Fruit fly (Drosophila melanogaster) whole organism, embryonic: Measurements from ENCODE around the gene cni.

Source experiments
- Blimp-1 ChIP-seq: fragments of 200-800 bp; sonication (Bioruptor generic); optimal IDR thresholded peaks from 3 replicates; lab custom pipeline; 2018; ENCODE audit warnings: missing biosample characterization, missing genetic modification characterization, mild to moderate bottlenecking, moderate library complexity, missing genetic modification reagents
- CG11456 ChIP-seq: fragments of 200-800 bp; sonication (Bioruptor generic); IDR thresholded peaks from 3 replicates; pipeline ENCODE4 v1.3.6; 2022; ENCODE audit warnings: missing biosample characterization, missing genetic modification characterization
- CG12236 ChIP-seq: fragments of 200-800 bp; sonication (Bioruptor generic); optimal IDR thresholded peaks from 2 replicates; lab custom pipeline; 2016; ENCODE audit warnings: missing biosample characterization, missing genetic modification characterization
- CG12942 ChIP-seq: fragments of 200-800 bp; sonication (Bioruptor generic); optimal IDR thresholded peaks from 3 replicates; lab custom pipeline; 2016; ENCODE audit warnings: missing biosample characterization, missing genetic modification characterization
- CG1529 ChIP-seq: fragments of 200-800 bp; sonication (Bioruptor generic); optimal IDR thresholded peaks from 3 replicates; lab custom pipeline; 2018; ENCODE audit warnings: missing biosample characterization, missing genetic modification characterization
- CG17385 ChIP-seq: fragments of 200-800 bp; sonication (Bioruptor generic); optimal IDR thresholded peaks from 3 replicates; lab custom pipeline; 2018; ENCODE audit warnings: missing biosample characterization, mild to moderate bottlenecking, missing genetic modification characterization
- CG18011 ChIP-seq: fragments of 200-800 bp; sonication (Bioruptor generic); optimal IDR thresholded peaks from 2 replicates; lab custom pipeline; 2017; ENCODE audit warnings: missing biosample characterization, missing genetic modification characterization, mild to moderate bottlenecking, moderate library complexity, missing genotype
- CG30431 ChIP-seq: fragments of 200-800 bp; sonication (Bioruptor generic); optimal IDR thresholded peaks from 2 replicates; lab custom pipeline; 2017; ENCODE audit warnings: missing biosample characterization, missing genetic modification characterization
- CG31365 ChIP-seq: fragments of 200-800 bp; sonication (Bioruptor generic); optimal IDR thresholded peaks from 2 replicates; lab custom pipeline; 2018; ENCODE audit warnings: missing biosample characterization, mild to moderate bottlenecking, missing genetic modification characterization
- CG31388 ChIP-seq: fragments of 200-800 bp; sonication (Bioruptor generic); optimal IDR thresholded peaks from 2 replicates; lab custom pipeline; 2016; ENCODE audit warnings: missing biosample characterization, missing genetic modification characterization
- CG34224 ChIP-seq: fragments of 200-800 bp; sonication (Bioruptor generic); IDR thresholded peaks from 3 replicates; pipeline ENCODE4 v1.3.6; 2022; ENCODE audit warnings: missing biosample characterization, missing genetic modification characterization; ENCODE audit not compliant: partially characterized antibody
- CG4707 ChIP-seq: fragments of 200-800 bp; sonication (Bioruptor generic); optimal IDR thresholded peaks from 2 replicates; lab custom pipeline; 2018; ENCODE audit warnings: missing biosample characterization, mild to moderate bottlenecking, missing genetic modification characterization, moderate library complexity
- CG4820 ChIP-seq: fragments of 200-800 bp; sonication (Bioruptor generic); optimal IDR thresholded peaks from 3 replicates; lab custom pipeline; 2016; ENCODE audit warnings: missing biosample characterization, missing genetic modification characterization
- CG5953 ChIP-seq: fragments of 200-800 bp; sonication (Bioruptor generic); IDR thresholded peaks from 2 replicates; pipeline ENCODE4 v1.3.6; 2022; ENCODE audit warnings: missing biosample characterization, missing genetic modification characterization
- CG7745 ChIP-seq: fragments of 200-800 bp; sonication (Bioruptor generic); optimal IDR thresholded peaks from 2 replicates; lab custom pipeline; 2018; ENCODE audit warnings: missing biosample characterization, mild to moderate bottlenecking, missing genetic modification characterization, moderate library complexity
- CG7839 ChIP-seq: fragments of 200-800 bp; sonication (Bioruptor generic); optimal IDR thresholded peaks from 3 replicates; lab custom pipeline; 2018; ENCODE audit warnings: missing biosample characterization, mild to moderate bottlenecking, missing genetic modification characterization, moderate library complexity
- CG7928 ChIP-seq: fragments of 200-800 bp; sonication (Bioruptor generic); optimal IDR thresholded peaks from 2 replicates; lab custom pipeline; 2017; ENCODE audit warnings: missing biosample characterization, mild to moderate bottlenecking, missing genetic modification characterization
- CG8089 ChIP-seq: fragments of 200-800 bp; sonication (Bioruptor generic); optimal IDR thresholded peaks from 3 replicates; lab custom pipeline; 2016; ENCODE audit warnings: missing biosample characterization, missing genetic modification characterization
- CG8359 ChIP-seq: fragments of 200-800 bp; sonication (Bioruptor generic); optimal IDR thresholded peaks from 2 replicates; lab custom pipeline; 2017; ENCODE audit warnings: missing biosample characterization, mild to moderate bottlenecking, missing genetic modification characterization, borderline replicate concordance
- CG8765 ChIP-seq: fragments of 200-800 bp; sonication (Bioruptor generic); IDR thresholded peaks from 2 replicates; pipeline ENCODE4 v1.3.6; 2022; ENCODE audit warnings: missing biosample characterization, missing genetic modification characterization
- Camta ChIP-seq: fragments of 200-800 bp; sonication (Bioruptor generic); optimal IDR thresholded peaks from 2 replicates; lab custom pipeline; 2016; ENCODE audit warnings: missing biosample characterization, missing genetic modification characterization
- Dad ChIP-seq: fragments of 200-800 bp; sonication (Bioruptor generic); optimal IDR thresholded peaks from 3 replicates; lab custom pipeline; 2016; ENCODE audit warnings: missing biosample characterization, missing genetic modification characterization
- Hr39 ChIP-seq: fragments of >200 bp; optimal IDR thresholded peaks from 2 replicates; lab custom pipeline; 2017
- Hsf ChIP-seq: fragments of 200-800 bp; sonication (Bioruptor generic); optimal IDR thresholded peaks from 3 replicates; lab custom pipeline; 2016; ENCODE audit warnings: missing biosample characterization, missing genetic modification characterization
- Mrtf ChIP-seq: fragments of 200-800 bp; sonication (Bioruptor generic); IDR thresholded peaks from 3 replicates; pipeline ENCODE4 v1.3.6; 2022; ENCODE audit warnings: missing biosample characterization, missing genetic modification characterization
- Nf-YA ChIP-seq: fragments of 200-800 bp; sonication (Bioruptor generic); IDR thresholded peaks from 2 replicates; pipeline ENCODE4 v1.3.6; 2022; ENCODE audit warnings: missing biosample characterization, missing genetic modification characterization
- Rx ChIP-seq: fragments of 200-800 bp; sonication (Bioruptor generic); IDR thresholded peaks from 2 replicates; pipeline ENCODE4 v1.3.6; 2022; ENCODE audit warnings: missing biosample characterization, missing genetic modification characterization
- Spps ChIP-seq: fragments of 200-800 bp; sonication (Bioruptor generic); optimal IDR thresholded peaks from 2 replicates; lab custom pipeline; 2018; ENCODE audit warnings: missing biosample characterization, mild to moderate bottlenecking, missing genetic modification characterization
- Sry-δ ChIP-seq: fragments of 200-800 bp; sonication (Bioruptor generic); optimal IDR thresholded peaks from 2 replicates; lab custom pipeline; 2016; ENCODE audit warnings: missing biosample characterization, missing genetic modification characterization
- ab ChIP-seq: fragments of 200-800 bp; sonication (Bioruptor generic); optimal IDR thresholded peaks from 2 replicates; lab custom pipeline; 2016; ENCODE audit warnings: missing biosample characterization, missing genetic modification characterization
- az2 ChIP-seq: fragments of 200-800 bp; sonication (Bioruptor generic); optimal IDR thresholded peaks from 3 replicates; lab custom pipeline; 2016; ENCODE audit warnings: missing biosample characterization, missing genetic modification characterization
- cwo ChIP-seq: fragments of 200-800 bp; sonication (Bioruptor generic); optimal IDR thresholded peaks from 3 replicates; lab custom pipeline; 2017; ENCODE audit warnings: missing biosample characterization, missing genetic modification characterization, mild to moderate bottlenecking, moderate library complexity, missing genetic modification reagents
- danr ChIP-seq: fragments of 200-800 bp; sonication (Bioruptor generic); IDR thresholded peaks from 2 replicates; pipeline ENCODE4 v1.3.6; 2022; ENCODE audit warnings: missing biosample characterization, missing genetic modification characterization
- en ChIP-seq: fragments of 200-800 bp; sonication (Bioruptor generic); optimal IDR thresholded peaks from 2 replicates; lab custom pipeline; 2016; ENCODE audit warnings: missing biosample characterization, missing genetic modification characterization
- fd64A ChIP-seq: fragments of 200-800 bp; sonication (Bioruptor generic); optimal IDR thresholded peaks from 3 replicates; lab custom pipeline; 2018; ENCODE audit warnings: missing biosample characterization, mild to moderate bottlenecking, missing genetic modification characterization
- fu2 ChIP-seq: fragments of 200-800 bp; sonication (Bioruptor generic); optimal IDR thresholded peaks from 2 replicates; lab custom pipeline; 2016; ENCODE audit warnings: missing biosample characterization, missing genetic modification characterization
- grau ChIP-seq: fragments of 200-800 bp; optimal IDR thresholded peaks from 3 replicates; lab custom pipeline; 2019; ENCODE audit warnings: missing biosample characterization, mild to moderate bottlenecking, missing genetic modification characterization, moderate library complexity
- gsb-n ChIP-seq: fragments of 200-800 bp; sonication (Bioruptor generic); optimal IDR thresholded peaks from 3 replicates; lab custom pipeline; 2018; ENCODE audit warnings: missing biosample characterization, mild to moderate bottlenecking, missing genetic modification characterization
- knrl ChIP-seq: fragments of 200-800 bp; sonication (Bioruptor generic); IDR thresholded peaks from 3 replicates; pipeline ENCODE4 v1.3.6; 2022; ENCODE audit warnings: missing biosample characterization, missing genetic modification characterization; ENCODE audit not compliant: partially characterized antibody
- lilli ChIP-seq: fragments of 200-800 bp; sonication (Bioruptor generic); optimal IDR thresholded peaks from 3 replicates; lab custom pipeline; 2016; ENCODE audit warnings: missing biosample characterization, missing genetic modification characterization
- mam ChIP-seq: fragments of 200-800 bp; sonication (Bioruptor generic); optimal IDR thresholded peaks from 3 replicates; lab custom pipeline; 2016; ENCODE audit warnings: missing biosample characterization, missing genetic modification characterization
- onecut ChIP-seq: fragments of 200-800 bp; sonication (Bioruptor generic); IDR thresholded peaks from 2 replicates; pipeline ENCODE4 v1.3.6; 2022; ENCODE audit warnings: missing biosample characterization, missing genetic modification characterization
- org-1 ChIP-seq: fragments of 200-800 bp; sonication (Bioruptor generic); optimal IDR thresholded peaks from 2 replicates; lab custom pipeline; 2017; ENCODE audit warnings: missing biosample characterization, missing genetic modification characterization
- schlank ChIP-seq: fragments of 200-800 bp; sonication (Bioruptor generic); optimal IDR thresholded peaks from 2 replicates; lab custom pipeline; 2018; ENCODE audit warnings: missing biosample characterization, mild to moderate bottlenecking, missing genetic modification characterization
- so ChIP-seq: fragments of 200-800 bp; sonication (Bioruptor generic); IDR thresholded peaks from 3 replicates; pipeline ENCODE4 v1.3.6; 2022; ENCODE audit warnings: missing biosample characterization, missing genetic modification characterization
- sob ChIP-seq: fragments of 200-800 bp; sonication (Bioruptor generic); IDR thresholded peaks from 2 replicates; pipeline ENCODE4 v1.3.6; 2022; ENCODE audit warnings: missing biosample characterization, missing genetic modification characterization
- trh ChIP-seq: fragments of 200-800 bp; sonication (Bioruptor generic); optimal IDR thresholded peaks from 2 replicates; lab custom pipeline; 2016; ENCODE audit warnings: missing biosample characterization, missing genetic modification characterization
- ttk ChIP-seq: fragments of 200-800 bp; sonication (Bioruptor generic); IDR thresholded peaks from 2 replicates; pipeline ENCODE4 v2.1.2; 2022; ENCODE audit warnings: missing biosample characterization, missing genetic modification characterization
- wdn ChIP-seq: fragments of 200-800 bp; sonication (Bioruptor generic); IDR thresholded peaks from 2 replicates; pipeline ENCODE4 v1.3.6; 2022; ENCODE audit warnings: missing biosample characterization, missing genetic modification characterization
- zfh2 ChIP-seq: fragments of 200-800 bp; sonication (Bioruptor generic); optimal IDR thresholded peaks from 2 replicates; lab custom pipeline; 2016; ENCODE audit warnings: missing biosample characterization, missing genetic modification characterization

cni gene

DNA sequence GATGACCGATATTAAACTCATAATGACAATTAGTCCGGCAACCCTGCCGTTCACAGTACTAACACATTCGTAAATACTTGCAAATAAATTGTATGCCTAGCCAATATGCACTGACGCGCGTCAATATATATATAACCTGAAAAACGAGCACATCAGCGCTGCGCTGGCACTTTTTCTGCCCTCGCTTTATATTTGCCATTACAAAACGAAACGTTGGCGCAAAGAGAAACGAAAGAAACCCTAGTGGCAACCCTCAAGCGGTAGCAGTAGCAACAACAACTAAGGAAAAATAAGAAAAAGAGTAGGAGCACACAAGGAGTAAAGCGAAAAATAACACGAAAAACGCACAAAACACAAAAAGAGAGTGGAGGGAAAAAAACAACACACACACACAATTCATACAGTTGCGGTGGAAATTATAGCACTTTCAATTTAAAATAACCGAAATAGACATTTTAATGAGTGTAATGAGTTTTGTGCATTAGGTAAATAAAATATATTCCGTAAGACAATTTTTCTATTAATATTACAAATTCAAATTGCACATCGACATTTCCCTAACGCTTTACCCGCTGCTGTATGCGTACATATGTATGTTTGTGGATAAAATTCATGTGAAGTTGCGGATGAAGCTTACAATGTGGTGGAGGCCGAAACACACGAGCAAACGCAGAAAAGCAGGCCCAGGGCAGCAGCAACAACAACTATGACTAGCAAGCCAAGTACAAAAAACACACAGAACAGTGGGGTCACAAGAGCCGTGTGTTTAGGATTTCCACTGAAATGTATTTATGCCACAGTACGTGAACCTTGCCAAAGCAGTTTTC, 40.4 kb upstream of the cni start (continued):
- peak; percentile 99 for TF ChIP-seq lilli (GFP tag; lab: Kevin White, UChicago)
- TF ChIP-seq Spps = peak; percentile 99
- peak; percentile 98 for TF ChIP-seq Blimp-1 (GFP tag; lab: Kevin White, UChicago)
- TF ChIP-seq so (GFP tag; lab: Robert Waterston, UW) = peak; percentile 99
- TF ChIP-seq CG31388 (GFP tag; lab: Kevin White, UChicago) = peak; percentile 98
- peak; percentile 99 for TF ChIP-seq ab (GFP tag; lab: Kevin White, UChicago)
- TF ChIP-seq danr (GFP tag; lab: Robert Waterston, UW) = peak; percentile 98
- peak; percentile 100 for TF ChIP-seq CG7839 (tag; lab: Kevin White, UChicago)
- peak; percentile 94 for TF ChIP-seq CG12236
- peak; percentile 98 for TF ChIP-seq cwo (GFP tag; lab: Kevin White, UChicago)
- peak; percentile 99 for TF ChIP-seq grau (tag; lab: Kevin White, UChicago)
- peak; percentile 98 for TF ChIP-seq Nf-YA (GFP tag; lab: Robert Waterston, UW)
- TF ChIP-seq CG1529 (GFP tag; lab: Kevin White, UChicago) = peak; percentile 99
- TF ChIP-seq CG11456 = peak; percentile 98
- peak; percentile 99 for TF ChIP-seq Mrtf (GFP tag; lab: Robert Waterston, UW)
- TF ChIP-seq fu2 (GFP tag; lab: Kevin White, UChicago) = peak; percentile 97
- peak; percentile 99 for TF ChIP-seq Hsf (GFP tag; lab: Kevin White, UChicago)
- TF ChIP-seq onecut = peak; percentile 98
- TF ChIP-seq CG7745 (tag; lab: Kevin White, UChicago) = peak; percentile 95
- TF ChIP-seq gsb-n (tag; lab: Kevin White, UChicago) = peak; percentile 99
- peak; percentile 97 for TF ChIP-seq CG4707 (GFP tag; lab: Kevin White, UChicago)
- TF ChIP-seq CG8765 = peak; percentile 97
- TF ChIP-seq sob (GFP tag; lab: Robert Waterston, UW) = peak; percentile 99
- peak; percentile 98 for TF ChIP-seq schlank
- TF ChIP-seq Rx = peak; percentile 98
- TF ChIP-seq zfh2 (GFP tag; lab: Kevin White, UChicago) = peak; percentile 96
- peak; percentile 98 for TF ChIP-seq ttk
- peak; percentile 97 for TF ChIP-seq trh (GFP tag; lab: Kevin White, UChicago)
- TF ChIP-seq CG7928 = peak; percentile 85
- TF ChIP-seq CG12942 (GFP tag; lab: Kevin White, UChicago) = peak; percentile 98
- TF ChIP-seq CG8359 (GFP tag; lab: Kevin White, UChicago) = peak; percentile 94
- peak; percentile 97 for TF ChIP-seq Dad (GFP tag; lab: Kevin White, UChicago)
- peak; percentile 99 for TF ChIP-seq az2
- no peak for TF ChIP-seq Hr39
- TF ChIP-seq Sry-δ (GFP tag; lab: Kevin White, UChicago) = peak; percentile 67
- no peak for TF ChIP-seq knrl
- TF ChIP-seq CG5953 = peak; percentile 99
- TF ChIP-seq mam (GFP tag; lab: Kevin White, UChicago) = peak; percentile 98
- peak; percentile 95 for TF ChIP-seq CG8089 (GFP tag; lab: Kevin White, UChicago)
- peak; percentile 98 for TF ChIP-seq Camta (GFP tag; lab: Kevin White, UChicago)
- TF ChIP-seq CG4820 (GFP tag; lab: Kevin White, UChicago) = peak; percentile 98
- TF ChIP-seq CG17385 (GFP tag; lab: Kevin White, UChicago) = peak; percentile 99
- peak; percentile 98 for TF ChIP-seq wdn (GFP tag; lab: Robert Waterston, UW)
- peak; percentile 93 for TF ChIP-seq CG18011
- peak; percentile 15; the same call in 2 of the 3 replicates for TF ChIP-seq CG34224 (GFP tag; lab: Robert Waterston, UW)
- peak; percentile 95 for TF ChIP-seq en (GFP tag; lab: Kevin White, UChicago)
- peak; percentile 94 for TF ChIP-seq CG31365 (tag; lab: Kevin White, UChicago)
- TF ChIP-seq CG30431 (GFP tag; lab: Kevin White, UChicago) = peak; percentile 97
- peak; percentile 99 for TF ChIP-seq org-1 (GFP tag; lab: Kevin White, UChicago)
- peak; percentile 98 for TF ChIP-seq fd64A (GFP tag; lab: Kevin White, UChicago)
